Worm (Caenorhabditis elegans): ENCODE results near the gene F09C8.2.

The F09C8.2 gene

ce11 chrX:16099251-16099650 lies 47.6 kb downstream of the F09C8.2 start:
- no peak for TF ChIP-seq unc-62 (GFP tag; optimal IDR thresholded peaks at IDR 0.05)

DNA sequence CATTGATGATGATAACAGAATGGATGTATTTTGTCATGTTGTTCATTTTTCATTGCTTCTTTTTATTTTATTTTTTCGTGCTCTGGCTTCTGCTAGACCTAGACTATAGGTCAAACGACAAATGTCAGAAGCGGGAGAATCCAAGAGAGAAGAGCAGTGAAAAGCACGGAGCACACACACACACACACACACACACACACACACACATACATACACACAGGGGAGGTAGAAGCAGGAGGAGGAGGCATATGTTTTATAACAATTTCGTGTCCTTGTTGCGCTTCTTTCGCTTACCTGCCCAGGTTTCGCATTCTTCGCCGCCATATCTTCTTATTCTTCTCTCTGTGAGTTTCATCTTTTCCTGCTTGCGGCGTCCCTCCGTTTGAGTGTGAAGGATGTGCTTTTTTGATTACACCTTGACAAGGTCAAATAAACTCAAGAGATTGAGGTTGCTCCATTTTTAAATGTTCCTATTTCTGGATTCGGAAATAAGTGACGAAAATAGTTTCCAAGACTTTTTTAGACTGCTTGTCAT lies 48.7 kb downstream of the F09C8.2 start:
- no peak for TF ChIP-seq unc-62 (GFP tag; optimal IDR thresholded peaks at IDR 0.05)

DNA sequence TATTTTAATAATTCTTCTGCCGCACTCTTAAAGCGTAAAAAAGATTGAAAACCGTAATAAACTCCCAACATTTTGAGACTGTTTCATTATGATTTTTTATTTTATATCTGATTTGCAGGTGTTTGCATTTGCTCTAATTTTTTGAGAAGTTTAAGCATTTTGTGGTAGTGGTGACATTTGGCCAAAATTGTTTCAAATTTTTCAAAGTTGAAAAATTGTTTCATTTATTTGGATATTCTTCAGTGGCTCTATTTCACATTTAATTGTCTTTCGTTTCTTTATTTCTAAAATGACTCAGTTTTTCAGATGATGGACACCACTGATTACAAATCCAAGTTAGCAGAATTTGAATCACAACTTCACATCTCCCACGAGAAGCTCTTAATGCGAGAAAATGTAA lies 52.5 kb downstream of the F09C8.2 start, which contains the start of gene C30F2.5:
Gene C30F2.5, plus strand, starts transcription at position 301 of the 400 bp plus-strand sequence.
- no peak for TF ChIP-seq unc-62 (GFP tag; optimal IDR thresholded peaks at IDR 0.05)

DNA sequence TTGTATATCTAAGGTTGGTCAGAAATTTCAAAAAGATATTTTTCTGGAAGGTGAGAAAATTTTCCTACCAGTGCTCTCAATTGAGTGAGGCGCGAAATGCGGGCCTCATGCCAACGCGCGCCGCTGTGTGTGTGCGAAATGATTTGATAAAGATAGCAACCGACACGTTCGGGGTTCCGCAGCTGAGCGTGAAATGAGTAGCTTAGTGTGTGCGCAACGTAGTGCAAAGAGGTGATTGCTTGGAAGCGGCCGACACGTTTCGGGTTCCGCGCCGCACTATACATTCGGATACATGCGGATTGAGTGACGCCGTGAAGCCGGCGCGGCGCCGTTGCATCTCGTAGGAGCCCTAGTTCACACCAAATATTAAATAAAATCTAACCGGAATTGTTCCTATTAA lies 55.7 kb downstream of the F09C8.2 start:
- TF ChIP-seq unc-62 (GFP tag; optimal IDR thresholded peaks at IDR 0.05): no peak

All from whole organism, dauer.